Worm (Caenorhabditis elegans) whole organism, L2 larva: Measurements from ENCODE around the gene tbx-43.

Experiments
- F13H6.1 ChIP-seq: sonication (generic microtip); optimal IDR thresholded peaks from 2 replicates; lab custom pipeline; 2016; ENCODE audit warnings: missing genetic modification characterization, missing compliant biosample characterization
- R02D3.7 ChIP-seq: fragments of 150-350 bp; optimal IDR thresholded peaks from 2 replicates; lab custom pipeline; 2014; ENCODE audit warnings: missing biosample characterization, missing genetic modification characterization
- ZK546.5 ChIP-seq: sonication (generic microtip); optimal IDR thresholded peaks from 2 replicates; lab custom pipeline; 2017; ENCODE audit warnings: missing biosample characterization, missing genetic modification characterization
- aly-2 ChIP-seq: fragments of 150-350 bp; optimal IDR thresholded peaks from 2 replicates; lab custom pipeline; 2014; ENCODE audit warnings: missing biosample characterization, missing genetic modification characterization
- ceh-82 ChIP-seq: fragments of 150-350 bp; optimal IDR thresholded peaks from 2 replicates; lab custom pipeline; 2014; ENCODE audit warnings: missing biosample characterization, missing genetic modification characterization
- egl-27 ChIP-seq: sonication (generic microtip); optimal IDR thresholded peaks from 3 replicates; lab custom pipeline; 2017; ENCODE audit warnings: missing biosample characterization, missing genetic modification reagents, missing genetic modification characterization
- elt-3 ChIP-seq: sonication (generic microtip); optimal IDR thresholded peaks from 2 replicates; lab custom pipeline; 2017; ENCODE audit warnings: missing biosample characterization, missing genetic modification characterization
- lin-39 ChIP-seq: fragments of 150-350 bp; optimal IDR thresholded peaks from 2 replicates; lab custom pipeline; 2014; ENCODE audit warnings: missing biosample characterization, missing genetic modification reagents, missing genetic modification characterization
- nhr-11 ChIP-seq: fragments of 150-350 bp; optimal IDR thresholded peaks from 2 replicates; lab custom pipeline; 2014; ENCODE audit warnings: missing biosample characterization, missing genetic modification characterization
- nhr-12 ChIP-seq: fragments of 150-350 bp; optimal IDR thresholded peaks from 2 replicates; lab custom pipeline; 2014; ENCODE audit warnings: missing biosample characterization, missing genetic modification characterization
- nhr-129 ChIP-seq: fragments of 150-350 bp; optimal IDR thresholded peaks from 2 replicates; lab custom pipeline; 2014; ENCODE audit warnings: missing biosample characterization, missing genetic modification characterization
- nhr-21 ChIP-seq: fragments of 150-350 bp; optimal IDR thresholded peaks from 2 replicates; lab custom pipeline; 2014; ENCODE audit warnings: missing biosample characterization, missing genetic modification characterization
- nhr-77 ChIP-seq: fragments of 150-350 bp; optimal IDR thresholded peaks from 2 replicates; lab custom pipeline; 2014; ENCODE audit warnings: missing biosample characterization, missing genetic modification characterization
- snpc-4 ChIP-seq: fragments of 150-350 bp; optimal IDR thresholded peaks from 2 replicates; lab custom pipeline; 2014; ENCODE audit warnings: missing biosample characterization, missing genetic modification characterization
- unc-39 ChIP-seq: fragments of 150-350 bp; optimal IDR thresholded peaks from 2 replicates; lab custom pipeline; 2014; ENCODE audit warnings: missing biosample characterization, missing genetic modification characterization
- unc-55 ChIP-seq: fragments of 150-350 bp; sonication (generic microtip); optimal IDR thresholded peaks from 3 replicates; lab custom pipeline; 2014; ENCODE audit warnings: missing biosample characterization, missing genetic modification reagents, missing genetic modification characterization
- zag-1 ChIP-seq: fragments of 150-350 bp; optimal IDR thresholded peaks from 2 replicates; lab custom pipeline; 2014; ENCODE audit warnings: missing biosample characterization, missing genetic modification characterization
- ztf-1 ChIP-seq: fragments of 200-800 bp; sonication (Bioruptor generic); conservative IDR thresholded peaks from 2 replicates; pipeline ENCODE4 v1.3.6; 2022; ENCODE audit warnings: missing genetic modification characterization, missing compliant biosample characterization

tbx-43 gene

DNA sequence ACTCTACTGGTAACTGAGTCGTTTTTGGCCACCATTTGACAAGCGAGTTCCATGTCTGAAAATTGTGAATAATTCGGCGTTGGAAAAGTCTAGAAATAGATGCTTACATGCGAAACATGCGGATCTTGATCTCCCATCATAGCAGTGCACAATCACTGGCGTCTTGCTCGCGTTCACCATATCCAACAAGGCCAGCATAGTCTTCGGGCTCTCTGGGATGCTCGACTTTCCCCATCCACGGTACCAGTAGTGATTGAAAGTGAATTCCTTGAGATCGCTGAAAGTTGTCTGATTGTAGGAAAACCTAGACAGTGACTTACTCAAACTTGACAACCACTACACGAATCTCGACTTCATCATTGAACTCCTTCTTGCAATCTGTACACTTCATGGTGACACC is 52.1 kb downstream of the tbx-43 start:
- TF ChIP-seq unc-55 (no peak), snpc-4 (no peak), aly-2 (tag; lab: Kevin White, UChicago) (no peak), unc-39 (tag; lab: Kevin White, UChicago) (no peak), ceh-82 (no peak), ztf-1 (GFP tag; lab: Robert Waterston, UW) (no peak), elt-3 (tag; lab: Kevin White, UChicago) (no peak), F13H6.1 (tag; lab: Kevin White, UChicago) (no peak), nhr-77 (tag; lab: Kevin White, UChicago) (no peak), nhr-21 (tag; lab: Kevin White, UChicago) (no peak), nhr-12 (tag; lab: Kevin White, UChicago) (no peak), nhr-129 (no peak), ZK546.5 (no peak), zag-1 (tag; lab: Kevin White, UChicago) (no peak), lin-39 (tag; lab: Kevin White, UChicago) (no peak), nhr-11 (tag; lab: Kevin White, UChicago) (no peak), egl-27 (tag; lab: Kevin White, UChicago) (no peak), R02D3.7 (tag; lab: Kevin White, UChicago) (no peak)
